Worm (Caenorhabditis elegans): ENCODE results near the gene hum-8.

DNA sequence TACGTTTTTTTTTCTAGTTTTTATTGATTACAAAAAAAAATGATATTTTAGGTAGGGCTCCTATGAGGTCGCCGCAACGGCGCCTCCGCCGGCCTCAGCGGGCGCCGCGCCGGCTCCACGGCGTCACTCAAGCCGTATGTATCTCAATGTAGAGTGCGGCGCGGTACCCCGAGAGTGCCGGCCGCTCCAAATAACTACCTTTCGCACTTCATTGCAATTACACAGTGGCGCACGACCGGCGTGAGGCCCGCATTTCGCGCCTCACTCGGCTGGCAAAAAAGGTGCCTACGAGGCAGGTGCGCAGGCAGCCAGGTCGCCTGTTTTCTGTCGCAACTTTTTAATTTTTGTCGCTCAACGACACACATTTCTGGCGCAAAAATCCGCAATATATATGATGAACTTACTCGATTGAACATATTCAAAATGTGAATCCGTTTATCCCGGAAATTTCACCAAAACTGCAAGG is 20.3 kb upstream of the hum-8 start, which contains the start of gene M04G7.2:
- TF ChIP-seq elt-2 (tag; optimal IDR thresholded peaks at IDR 0.05) (no peak), nhr-12 (tag; optimal IDR thresholded peaks at IDR 0.05) (no peak), snpc-4 (tag; optimal IDR thresholded peaks at IDR 0.05) (no peak), ceh-16 (tag; optimal IDR thresholded peaks at IDR 0.05) (no peak), nhr-25 (tag; optimal IDR thresholded peaks at IDR 0.05) (no peak), skn-1 (tag; optimal IDR thresholded peaks at IDR 0.05) (no peak), ceh-82 (tag; optimal IDR thresholded peaks at IDR 0.05) (no peak), nhr-28 (tag; optimal IDR thresholded peaks at IDR 0.05) (no peak), nfya-1 (tag; optimal IDR thresholded peaks at IDR 0.05; ENCODE audit: insufficient read depth) (no peak)
